Fruit fly (Drosophila melanogaster) whole organism, prepupa: Measurements from ENCODE around the gene CG9522.

ENCODE experiments used
- Blimp-1 ChIP-seq: fragments of 200-800 bp; sonication (Bioruptor generic); optimal IDR thresholded peaks from 3 replicates; lab custom pipeline; 2017; ENCODE audit warnings: missing biosample characterization, missing genetic modification characterization, mild to moderate bottlenecking, moderate library complexity, missing genetic modification reagents
- CG10631 ChIP-seq: fragments of 200-800 bp; sonication (Bioruptor generic); optimal IDR thresholded peaks from 2 replicates; lab custom pipeline; 2016; ENCODE audit warnings: missing biosample characterization, missing genetic modification characterization
- CG10669 ChIP-seq: fragments of 200-800 bp; sonication (Bioruptor generic); optimal IDR thresholded peaks from 3 replicates; lab custom pipeline; 2018; ENCODE audit warnings: missing biosample characterization, mild to moderate bottlenecking, missing genetic modification characterization, moderate library complexity
- CG11294 ChIP-seq: fragments of 200-800 bp; sonication (Bioruptor generic); IDR thresholded peaks from 2 replicates; pipeline ENCODE4 v1.3.6; 2022; ENCODE audit warnings: missing biosample characterization, missing genetic modification characterization
- CG11762 ChIP-seq: fragments of 200-800 bp; sonication (Bioruptor generic); optimal IDR thresholded peaks from 3 replicates; lab custom pipeline; 2016; ENCODE audit warnings: missing biosample characterization, missing genetic modification characterization; ENCODE audit not compliant: insufficient read depth
- CG11902 ChIP-seq: fragments of 200-800 bp; sonication (Bioruptor generic); optimal IDR thresholded peaks from 3 replicates; lab custom pipeline; 2016; ENCODE audit warnings: missing biosample characterization, missing genetic modification characterization
- CG3032 ChIP-seq: fragments of 200-800 bp; optimal IDR thresholded peaks from 2 replicates; lab custom pipeline; 2019; ENCODE audit warnings: missing biosample characterization, mild to moderate bottlenecking, missing genetic modification characterization, moderate library complexity
- CG32006 ChIP-seq: fragments of 200-800 bp; sonication (Bioruptor generic); optimal IDR thresholded peaks from 3 replicates; lab custom pipeline; 2017; ENCODE audit warnings: missing biosample characterization, mild to moderate bottlenecking, missing genetic modification characterization
- CG34406 ChIP-seq: fragments of 200-800 bp; sonication (Bioruptor generic); optimal IDR thresholded peaks from 3 replicates; lab custom pipeline; 2016; ENCODE audit warnings: missing biosample characterization, missing genetic modification characterization
- CG4318 ChIP-seq: fragments of 200-800 bp; sonication (Bioruptor generic); optimal IDR thresholded peaks from 3 replicates; lab custom pipeline; 2017; ENCODE audit warnings: missing biosample characterization, mild to moderate bottlenecking, missing genetic modification characterization
- CG6163 ChIP-seq: fragments of 200-800 bp; sonication (Bioruptor generic); IDR thresholded peaks from 3 replicates; pipeline ENCODE4 v1.3.6; 2022; ENCODE audit warnings: missing biosample characterization, missing genetic modification characterization
- CG6276 ChIP-seq: fragments of 200-800 bp; sonication (Bioruptor generic); optimal IDR thresholded peaks from 2 replicates; lab custom pipeline; 2017; ENCODE audit warnings: missing biosample characterization, mild to moderate bottlenecking, missing genetic modification characterization
- CG6808 ChIP-seq: fragments of 200-800 bp; sonication (Bioruptor generic); optimal IDR thresholded peaks from 3 replicates; lab custom pipeline; 2017; ENCODE audit warnings: missing biosample characterization, missing genetic modification characterization, mild to moderate bottlenecking, moderate library complexity, missing genetic modification reagents
- Eip75B ChIP-seq: fragments of 200-800 bp; sonication (Bioruptor generic); optimal IDR thresholded peaks from 3 replicates; lab custom pipeline; 2016; ENCODE audit warnings: missing biosample characterization, missing genetic modification characterization
- Eip78C ChIP-seq: fragments of 200-800 bp; sonication (Bioruptor generic); peaks from one replicate; lab custom pipeline; 2016; ENCODE audit warnings: missing biosample characterization, missing genetic modification characterization
- Gug ChIP-seq: fragments of 200-800 bp; sonication (Bioruptor generic); IDR thresholded peaks from 2 replicates; pipeline ENCODE4 v1.3.6; 2022; ENCODE audit warnings: missing biosample characterization, missing genetic modification characterization
- Hr38 ChIP-seq: sonication (Bioruptor generic); optimal IDR thresholded peaks from 2 replicates; lab custom pipeline; 2016; ENCODE audit warnings: missing biosample characterization, missing genetic modification characterization
- Hr4 ChIP-seq: fragments of 200-800 bp; sonication (Bioruptor generic); optimal IDR thresholded peaks from 3 replicates; lab custom pipeline; 2016; ENCODE audit warnings: missing biosample characterization, missing genetic modification characterization
- OdsH ChIP-seq: fragments of 200-800 bp; sonication (Bioruptor generic); optimal IDR thresholded peaks from 3 replicates; lab custom pipeline; 2016; ENCODE audit warnings: missing biosample characterization, missing genetic modification characterization
- Sox14 ChIP-seq: fragments of 200-800 bp; sonication (Bioruptor generic); optimal IDR thresholded peaks from 3 replicates; lab custom pipeline; 2016; ENCODE audit warnings: missing biosample characterization, missing genetic modification characterization
- acj6 ChIP-seq: fragments of 200-800 bp; sonication (Bioruptor generic); optimal IDR thresholded peaks from 3 replicates; lab custom pipeline; 2016; ENCODE audit warnings: missing biosample characterization, missing genetic modification characterization
- dac ChIP-seq: fragments of 200-800 bp; sonication (Bioruptor generic); optimal IDR thresholded peaks from 2 replicates; lab custom pipeline; 2017; ENCODE audit warnings: missing biosample characterization, mild to moderate bottlenecking, missing genetic modification characterization
- eg ChIP-seq: fragments of 200-800 bp; sonication (Bioruptor generic); IDR thresholded peaks from 3 replicates; pipeline ENCODE4 v1.3.6; 2022; ENCODE audit warnings: missing biosample characterization, missing genetic modification characterization
- fkh ChIP-seq: fragments of 200-800 bp; sonication (Bioruptor generic); optimal IDR thresholded peaks from 3 replicates; lab custom pipeline; 2017; ENCODE audit warnings: missing biosample characterization, mild to moderate bottlenecking, missing genetic modification characterization, moderate library complexity
- lz ChIP-seq: fragments of 200-800 bp; sonication (Bioruptor generic); optimal IDR thresholded peaks from 3 replicates; lab custom pipeline; 2016; ENCODE audit warnings: missing biosample characterization, missing genetic modification characterization
- net ChIP-seq: fragments of 200-800 bp; sonication (Bioruptor generic); optimal IDR thresholded peaks from 3 replicates; lab custom pipeline; 2016; ENCODE audit warnings: missing biosample characterization, missing genetic modification characterization
- pdm3 ChIP-seq: fragments of 200-800 bp; sonication (Bioruptor generic); optimal IDR thresholded peaks from 3 replicates; lab custom pipeline; 2016; ENCODE audit warnings: missing biosample characterization, missing genetic modification characterization
- spab ChIP-seq: fragments of 200-800 bp; sonication (Bioruptor generic); optimal IDR thresholded peaks from 2 replicates; lab custom pipeline; 2017; ENCODE audit warnings: missing biosample characterization, mild to moderate bottlenecking, missing genetic modification characterization, missing genetic modification reagents
- svp ChIP-seq: fragments of 200-800 bp; sonication (Bioruptor generic); peaks from one replicate; lab custom pipeline; 2016; ENCODE audit warnings: missing biosample characterization, missing genetic modification characterization
- topi ChIP-seq: fragments of 200-800 bp; sonication (Bioruptor generic); optimal IDR thresholded peaks from 3 replicates; lab custom pipeline; 2016; ENCODE audit warnings: missing biosample characterization, missing genetic modification characterization
- vri ChIP-seq: fragments of 200-800 bp; sonication (Bioruptor generic); optimal IDR thresholded peaks from 3 replicates; lab custom pipeline; 2016; ENCODE audit warnings: missing biosample characterization, mild to moderate bottlenecking, missing genetic modification characterization

Gene CG9522

dm6 chrX:14805646-14806045, 43.0 kb downstream of the CG9522 start:
- TF ChIP-seq pdm3 (GFP tag; lab: Kevin White, UChicago) (peak; percentile 4), CG11902 (GFP tag; lab: Kevin White, UChicago) (no peak), Eip78C (GFP tag; lab: Kevin White, UChicago) (peak; percentile 54), CG10669 (peak; percentile 2), CG6808 (GFP tag; lab: Kevin White, UChicago) (no peak), CG3032 (tag; lab: Kevin White, UChicago) (no peak), CG11294 (GFP tag; lab: Robert Waterston, UW) (no peak), CG10631 (peak; percentile 23), svp (GFP tag; lab: Kevin White, UChicago) (no peak), net (no peak), OdsH (peak; percentile 16), dac (GFP tag; lab: Kevin White, UChicago) (no peak), CG6163 (GFP tag; lab: Robert Waterston, UW) (peak; percentile 49; the same call in 1 of the 3 replicates), CG32006 (peak; percentile 22), topi (GFP tag; lab: Kevin White, UChicago) (no peak), Eip75B (no peak), Blimp-1 (GFP tag; lab: Kevin White, UChicago) (no peak), CG4318 (GFP tag; lab: Kevin White, UChicago) (no peak), spab (GFP tag; lab: Kevin White, UChicago) (no peak), acj6 (GFP tag; lab: Kevin White, UChicago) (no peak), CG34406 (no peak), Hr4 (GFP tag; lab: Kevin White, UChicago) (peak; percentile 1), Hr38 (GFP tag; lab: Kevin White, UChicago) (no peak), eg (GFP tag; lab: Robert Waterston, UW) (peak; percentile 45; the same call in 2 of the 3 replicates), Sox14 (no peak), CG11762 (no peak), lz (no peak), CG6276 (no peak), vri (GFP tag; lab: Kevin White, UChicago) (no peak)

- TF ChIP-seq Gug (GFP tag; lab: Robert Waterston, UW) (no peak), fkh (GFP tag; lab: Kevin White, UChicago) (peak; percentile 43)
- TF ChIP-seq, all 60 proteins: peak for 1
These were observed 45.9 kb downstream of the CG9522 start for dm6 chrX:14802611-14803110.
